Worm (Caenorhabditis elegans) whole organism, L3 larva: ENCODE results near the gene hacd-1.

Experiments
- ceh-82 ChIP-seq: fragments of 150-350 bp; optimal IDR thresholded peaks from 2 replicates; lab custom pipeline; 2014; ENCODE audit warnings: missing biosample characterization, missing genetic modification characterization
- fos-1 ChIP-seq: fragments of 150-350 bp; optimal IDR thresholded peaks from 2 replicates; lab custom pipeline; 2014; ENCODE audit warnings: missing biosample characterization, missing genetic modification characterization
- nhr-25 ChIP-seq: sonication (generic microtip); optimal IDR thresholded peaks from 2 replicates; lab custom pipeline; 2017; ENCODE audit warnings: missing biosample characterization, missing genetic modification characterization
- snpc-4 ChIP-seq: fragments of 150-350 bp; optimal IDR thresholded peaks from 2 replicates; lab custom pipeline; 2014; ENCODE audit warnings: missing biosample characterization, missing genetic modification characterization
- unc-62 ChIP-seq: fragments of 150-350 bp; sonication (generic microtip); optimal IDR thresholded peaks from 4 replicates; lab custom pipeline; 2014; ENCODE audit warnings: missing biosample characterization, missing genetic modification reagents, missing genetic modification characterization

ce11 chrV:1454762-1455161, 5.4 kb upstream of the hacd-1 start, which contains the start of gene chil-14:
- TF ChIP-seq ceh-82 (no peak), nhr-25 (tag; lab: Kevin White, UChicago) (no peak), unc-62 (GFP tag; lab: Kevin White, UChicago) (no peak), snpc-4 (tag; lab: Kevin White, UChicago) (no peak), fos-1 (tag; lab: Kevin White, UChicago) (no peak)
